Fruit fly (Drosophila melanogaster): Measurements from ENCODE around the gene lsn.

lsn gene

dm6 chr3R:21823699-21824406, 41.1 kb upstream of the lsn start (continued):
- TF ChIP-seq twi (tag; optimal IDR thresholded peaks at IDR 0.05) (no peak), Dip2 (GFP tag; IDR thresholded peaks at IDR 0.05) (no peak), fru (optimal IDR thresholded peaks at IDR 0.05) (no peak), CG17829 (tag; optimal IDR thresholded peaks at IDR 0.05) (peak; percentile 39), CG10267 (tag; optimal IDR thresholded peaks at IDR 0.05) (peak; percentile 65), mirr (GFP tag; optimal IDR thresholded peaks at IDR 0.05) (no peak), zfh2 (GFP tag; optimal IDR thresholded peaks at IDR 0.05) (no peak), pita (GFP tag; optimal IDR thresholded peaks at IDR 0.05) (no peak), cwo (GFP tag; optimal IDR thresholded peaks at IDR 0.05) (peak; percentile 8), Awh (GFP tag; IDR thresholded peaks at IDR 0.05) (no peak), Rfx (GFP tag; IDR thresholded peaks at IDR 0.05) (0 out of 2 replicates have a peak, but pooled peaks have one; percentile 8), Antp (GFP tag; optimal IDR thresholded peaks at IDR 0.05) (no peak), gro (GFP tag; optimal IDR thresholded peaks at IDR 0.05) (no peak), Hsf (GFP tag; optimal IDR thresholded peaks at IDR 0.05) (no peak), CG12299 (tag; optimal IDR thresholded peaks at IDR 0.05) (no peak), rib (GFP tag; IDR thresholded peaks at IDR 0.05) (no peak), Fer3 (tag; optimal IDR thresholded peaks at IDR 0.05) (no peak), BtbVII (GFP tag; optimal IDR thresholded peaks at IDR 0.05) (no peak), CG2116 (GFP tag; optimal IDR thresholded peaks at IDR 0.05) (peak; percentile 4), MBD-R2 (GFP tag; IDR thresholded peaks at IDR 0.05) (no peak), CG9215 (GFP tag; IDR thresholded peaks at IDR 0.05) (no peak), exex (tag; optimal IDR thresholded peaks at IDR 0.05) (peak; percentile 18), cad (GFP tag; optimal IDR thresholded peaks at IDR 0.05) (no peak), Hmx (GFP tag; optimal IDR thresholded peaks at IDR 0.05) (no peak), Trl (optimal IDR thresholded peaks at IDR 0.05) (no peak), Trl (GFP tag; optimal IDR thresholded peaks at IDR 0.05) (no peak), Nf-YB (GFP tag; optimal IDR thresholded peaks at IDR 0.05) (peak; percentile 19), CG10321 (GFP tag; IDR thresholded peaks at IDR 0.05) (no peak), CG11247 (GFP tag; IDR thresholded peaks at IDR 0.05) (no peak), yki (optimal IDR thresholded peaks at IDR 0.05) (no peak), fd3F (GFP tag; optimal IDR thresholded peaks at IDR 0.05) (no peak), NC2α (GFP tag; optimal IDR thresholded peaks at IDR 0.05) (no peak), CG10959 (GFP tag; IDR thresholded peaks at IDR 0.05) (peak; percentile 69), C15 (GFP tag; IDR thresholded peaks at IDR 0.05) (no peak), Bteb2 (GFP tag; optimal IDR thresholded peaks at IDR 0.05) (no peak), Drgx (GFP tag; IDR thresholded peaks at IDR 0.05) (no peak), CG6689 (GFP tag; IDR thresholded peaks at IDR 0.05) (peak; percentile 39; the same call in 1 of the 2 replicates), CG6175 (GFP tag; IDR thresholded peaks at IDR 0.05) (no peak), CG5245 (GFP tag; optimal IDR thresholded peaks at IDR 0.05) (no peak), CG4730 (GFP tag; IDR thresholded peaks at IDR 0.05) (no peak), disco-r (GFP tag; optimal IDR thresholded peaks at IDR 0.05) (no peak), CG14710 (tag; optimal IDR thresholded peaks at IDR 0.05) (peak; percentile 76), shn (GFP tag; optimal IDR thresholded peaks at IDR 0.05) (no peak), da (GFP tag; optimal IDR thresholded peaks at IDR 0.05) (no peak), jumu (GFP tag; optimal IDR thresholded peaks at IDR 0.05) (no peak), CG2129 (GFP tag; IDR thresholded peaks at IDR 0.05; ENCODE audit: partially characterized antibody) (no peak), Sox102F (GFP tag; optimal IDR thresholded peaks at IDR 0.05) (peak; percentile 10), sens (GFP tag) (peak; percentile 30), Dfd (GFP tag; optimal IDR thresholded peaks at IDR 0.05) (no peak), CG3163 (GFP tag; optimal IDR thresholded peaks at IDR 0.05) (no peak), Gug (GFP tag; IDR thresholded peaks at IDR 0.05) (no peak), sima (GFP tag; optimal IDR thresholded peaks at IDR 0.05) (no peak), CG31388 (GFP tag; optimal IDR thresholded peaks at IDR 0.05) (no peak)
